Worm (Caenorhabditis elegans) whole organism, late embryonic: ENCODE data around the gene cox-18.

Experiments used
- ceh-22 ChIP-seq: sonication (generic microtip); optimal IDR thresholded peaks from 2 replicates; lab custom pipeline; 2017; ENCODE audit warnings: missing biosample characterization, missing genetic modification characterization
- pqm-1 ChIP-seq: sonication (generic microtip); optimal IDR thresholded peaks from 2 replicates; lab custom pipeline; 2016; ENCODE audit warnings: missing genetic modification characterization, missing compliant biosample characterization
- unc-86 ChIP-seq: sonication (generic microtip); optimal IDR thresholded peaks from 2 replicates; lab custom pipeline; 2016; ENCODE audit warnings: missing genetic modification characterization, missing compliant biosample characterization

DNA sequence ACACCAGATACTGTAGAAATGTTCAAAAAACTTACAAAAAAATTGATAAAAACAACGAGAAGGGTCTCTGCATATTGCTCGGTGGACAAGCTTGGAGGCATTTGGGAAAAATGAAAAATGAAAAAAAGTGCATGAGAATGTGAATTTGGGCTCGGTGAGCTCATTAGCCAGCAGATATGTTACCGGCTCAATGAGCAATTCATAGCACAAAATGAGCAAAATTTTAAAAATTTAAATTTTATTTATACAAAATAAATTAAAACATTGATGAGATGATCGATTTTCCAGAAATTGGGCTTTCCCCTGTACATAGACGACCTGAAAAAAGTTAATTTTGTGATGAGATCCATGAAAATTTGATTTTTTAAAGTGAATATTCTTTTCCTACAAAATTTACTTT, 16.4 kb downstream of the cox-18 start, which contains the start of gene srx-14:
- TF ChIP-seq ceh-22 (tag; lab: Kevin White, UChicago) (no peak), pqm-1 (tag; lab: Kevin White, UChicago) (no peak), unc-86 (tag; lab: Kevin White, UChicago) (no peak)
